Fruit fly (Drosophila melanogaster) whole organism, embryonic: ENCODE data around the gene Srp9.

ENCODE experiments used
- Atf-2 ChIP-seq: fragments of 200-800 bp; sonication (Bioruptor generic); optimal IDR thresholded peaks from 2 replicates; lab custom pipeline; 2016; ENCODE audit warnings: missing biosample characterization, missing genetic modification characterization
- CG10209 ChIP-seq: fragments of 200-800 bp; sonication (Bioruptor generic); optimal IDR thresholded peaks from 3 replicates; lab custom pipeline; 2017; ENCODE audit warnings: missing biosample characterization, mild to moderate bottlenecking, missing genetic modification characterization, missing genetic modification reagents
- CG10654 ChIP-seq: fragments of 200-800 bp; sonication (Bioruptor generic); optimal IDR thresholded peaks from 2 replicates; lab custom pipeline; 2016; ENCODE audit warnings: missing biosample characterization, missing genetic modification characterization
- CG12071 ChIP-seq: fragments of 200-800 bp; sonication (Bioruptor generic); optimal IDR thresholded peaks from 3 replicates; lab custom pipeline; 2018; ENCODE audit warnings: missing biosample characterization, mild to moderate bottlenecking, missing genetic modification characterization
- CG12236 ChIP-seq: fragments of 200-800 bp; sonication (Bioruptor generic); optimal IDR thresholded peaks from 2 replicates; lab custom pipeline; 2016; ENCODE audit warnings: missing biosample characterization, missing genetic modification characterization
- CG12391 ChIP-seq: fragments of 200-800 bp; sonication (Bioruptor generic); optimal IDR thresholded peaks from 3 replicates; lab custom pipeline; 2018; ENCODE audit warnings: missing biosample characterization, mild to moderate bottlenecking, missing genetic modification characterization, moderate library complexity
- CG13775 ChIP-seq: fragments of 200-800 bp; sonication (Bioruptor generic); optimal IDR thresholded peaks from 3 replicates; lab custom pipeline; 2017; ENCODE audit warnings: missing biosample characterization, mild to moderate bottlenecking, missing genetic modification characterization
- CG14014 ChIP-seq: fragments of 200-800 bp; sonication (Bioruptor generic); IDR thresholded peaks from 2 replicates; pipeline ENCODE4 v1.3.6; 2022; ENCODE audit warnings: missing biosample characterization, missing genetic modification characterization
- CG15696 ChIP-seq: fragments of 200-800 bp; sonication (Bioruptor generic); optimal IDR thresholded peaks from 2 replicates; lab custom pipeline; 2019; ENCODE audit warnings: missing biosample characterization, mild to moderate bottlenecking, missing genetic modification characterization, moderate library complexity
- CG1602 ChIP-seq: fragments of 200-800 bp; sonication (Bioruptor generic); optimal IDR thresholded peaks from 3 replicates; lab custom pipeline; 2016; ENCODE audit warnings: missing biosample characterization, missing genetic modification characterization
- CG18619 ChIP-seq: fragments of 200-800 bp; sonication (Bioruptor generic); optimal IDR thresholded peaks from 3 replicates; lab custom pipeline; 2017; ENCODE audit warnings: missing biosample characterization, mild to moderate bottlenecking, missing genetic modification characterization
- CG2678 ChIP-seq: fragments of 200-800 bp; sonication (Bioruptor generic); optimal IDR thresholded peaks from 3 replicates; lab custom pipeline; 2019; ENCODE audit warnings: missing biosample characterization, mild to moderate bottlenecking, missing genetic modification characterization, moderate library complexity
- CG30431 ChIP-seq: fragments of 200-800 bp; sonication (Bioruptor generic); optimal IDR thresholded peaks from 2 replicates; lab custom pipeline; 2017; ENCODE audit warnings: missing biosample characterization, missing genetic modification characterization
- CG3065 ChIP-seq: fragments of 200-800 bp; sonication (Bioruptor generic); optimal IDR thresholded peaks from 2 replicates; lab custom pipeline; 2016; ENCODE audit warnings: missing biosample characterization, missing genetic modification characterization
- CG32767 ChIP-seq: fragments of 200-800 bp; sonication (Bioruptor generic); IDR thresholded peaks from 2 replicates; pipeline ENCODE4 v1.3.6; 2022; ENCODE audit warnings: missing biosample characterization, missing genetic modification characterization
- CG32772 ChIP-seq: fragments of 200-800 bp; sonication (Bioruptor generic); IDR thresholded peaks from 2 replicates; pipeline ENCODE4 v1.3.6; 2022; ENCODE audit warnings: missing biosample characterization, missing genetic modification characterization
- CG33557 ChIP-seq: fragments of 200-800 bp; sonication (Bioruptor generic); optimal IDR thresholded peaks from 2 replicates; lab custom pipeline; 2019; ENCODE audit warnings: missing biosample characterization, mild to moderate bottlenecking, missing genetic modification characterization, moderate library complexity
- CG34376 ChIP-seq: fragments of 200-800 bp; sonication (Bioruptor generic); optimal IDR thresholded peaks from 2 replicates; lab custom pipeline; 2018; ENCODE audit warnings: missing biosample characterization, mild to moderate bottlenecking, missing genetic modification characterization
- CG5180 ChIP-seq: fragments of 200-800 bp; sonication (Bioruptor generic); optimal IDR thresholded peaks from 3 replicates; lab custom pipeline; 2017; ENCODE audit warnings: missing biosample characterization, missing genetic modification characterization, mild to moderate bottlenecking, moderate library complexity, missing genetic modification reagents
- CG6175 ChIP-seq: fragments of 200-800 bp; sonication (Bioruptor generic); IDR thresholded peaks from 3 replicates; pipeline ENCODE4 v1.3.6; 2022; ENCODE audit warnings: missing biosample characterization, missing genetic modification characterization
- CG6765 ChIP-seq: fragments of 200-800 bp; sonication (Bioruptor generic); optimal IDR thresholded peaks from 3 replicates; lab custom pipeline; 2017; ENCODE audit warnings: missing biosample characterization, mild to moderate bottlenecking, missing genetic modification characterization
- CG6791 ChIP-seq: fragments of 200-800 bp; sonication (Bioruptor generic); IDR thresholded peaks from 3 replicates; pipeline ENCODE4 v1.3.6; 2022; ENCODE audit warnings: missing biosample characterization, missing genetic modification characterization; ENCODE audit not compliant: partially characterized antibody
- HLH54F ChIP-seq: fragments of 200-800 bp; sonication (Bioruptor generic); optimal IDR thresholded peaks from 3 replicates; lab custom pipeline; 2016; ENCODE audit warnings: missing biosample characterization, missing genetic modification characterization
- HmgZ ChIP-seq: fragments of 200-800 bp; sonication (Bioruptor generic); optimal IDR thresholded peaks from 2 replicates; lab custom pipeline; 2018; ENCODE audit warnings: missing biosample characterization, mild to moderate bottlenecking, missing genetic modification characterization
- Med ChIP-seq: fragments of 200-800 bp; sonication (Bioruptor generic); peaks from one replicate; lab custom pipeline; 2016; ENCODE audit warnings: missing biosample characterization, missing genetic modification characterization, mild to moderate bottlenecking, inconsistent platforms, moderate library complexity
- Meics ChIP-seq: fragments of 200-800 bp; sonication (Bioruptor generic); optimal IDR thresholded peaks from 2 replicates; lab custom pipeline; 2017; ENCODE audit warnings: missing biosample characterization, mild to moderate bottlenecking, missing genetic modification characterization
- Myb ChIP-seq: fragments of 200-800 bp; sonication (Bioruptor generic); optimal IDR thresholded peaks from 2 replicates; lab custom pipeline; 2016; ENCODE audit warnings: missing biosample characterization, missing genetic modification characterization
- NK7.1 ChIP-seq: fragments of 200-800 bp; sonication (Bioruptor generic); optimal IDR thresholded peaks from 3 replicates; lab custom pipeline; 2016; ENCODE audit warnings: missing biosample characterization, missing genetic modification characterization
- Neu2 ChIP-seq: fragments of 200-800 bp; sonication (Bioruptor generic); optimal IDR thresholded peaks from 3 replicates; lab custom pipeline; 2016; ENCODE audit warnings: missing biosample characterization, missing genetic modification characterization, borderline replicate concordance
- Ptx1 ChIP-seq: fragments of 200-800 bp; sonication (Bioruptor generic); IDR thresholded peaks from 2 replicates; pipeline ENCODE4 v1.3.6; 2022; ENCODE audit warnings: missing biosample characterization, missing genetic modification characterization
- Spps ChIP-seq: fragments of 200-800 bp; sonication (Bioruptor generic); optimal IDR thresholded peaks from 2 replicates; lab custom pipeline; 2018; ENCODE audit warnings: missing biosample characterization, mild to moderate bottlenecking, missing genetic modification characterization
- TFAM ChIP-seq: fragments of 200-800 bp; sonication (Bioruptor generic); optimal IDR thresholded peaks from 2 replicates; lab custom pipeline; 2017; ENCODE audit warnings: missing biosample characterization, missing genetic modification characterization, inconsistent platforms
- Vsx1 ChIP-seq: fragments of 200-800 bp; sonication (Bioruptor generic); optimal IDR thresholded peaks from 2 replicates; lab custom pipeline; 2017; ENCODE audit warnings: missing biosample characterization, mild to moderate bottlenecking, missing genetic modification characterization, missing genetic modification reagents
- Xbp1 ChIP-seq: fragments of 200-800 bp; sonication (Bioruptor generic); optimal IDR thresholded peaks from 3 replicates; lab custom pipeline; 2016; ENCODE audit warnings: missing biosample characterization, mild to moderate bottlenecking, missing genetic modification characterization
- caup ChIP-seq: fragments of 200-800 bp; sonication (Bioruptor generic); optimal IDR thresholded peaks from 3 replicates; lab custom pipeline; 2017; ENCODE audit warnings: missing biosample characterization, mild to moderate bottlenecking, missing genetic modification characterization, moderate library complexity; ENCODE audit not compliant: severe bottlenecking
- chinmo ChIP-seq: fragments of 200-800 bp; sonication (Bioruptor generic); IDR thresholded peaks from 4 replicates; pipeline ENCODE4 v1.3.6; 2022; ENCODE audit warnings: missing biosample characterization, missing genetic modification characterization; ENCODE audit not compliant: partially characterized antibody
- chm ChIP-seq: fragments of 200-800 bp; sonication (Bioruptor generic); IDR thresholded peaks from 2 replicates; pipeline ENCODE4 v1.3.6; 2022; ENCODE audit warnings: missing biosample characterization, missing genetic modification characterization
- crol ChIP-seq: fragments of 200-800 bp; sonication (Bioruptor generic); IDR thresholded peaks from 2 replicates; pipeline ENCODE4 v1.3.6; 2022; ENCODE audit warnings: missing biosample characterization, missing genetic modification characterization
- disco-r ChIP-seq: fragments of 200-800 bp; sonication (Bioruptor generic); optimal IDR thresholded peaks from 2 replicates; lab custom pipeline; 2016; ENCODE audit warnings: missing biosample characterization, missing genetic modification characterization
- exex ChIP-seq: fragments of 200-800 bp; sonication (Bioruptor generic); optimal IDR thresholded peaks from 4 replicates; lab custom pipeline; 2018; ENCODE audit warnings: missing biosample characterization, mild to moderate bottlenecking, missing genetic modification characterization, moderate library complexity
- fd3F ChIP-seq: fragments of 200-800 bp; sonication (Bioruptor generic); optimal IDR thresholded peaks from 2 replicates; lab custom pipeline; 2018; ENCODE audit warnings: missing biosample characterization, mild to moderate bottlenecking, missing genetic modification characterization, moderate library complexity
- inv ChIP-seq: fragments of 200-800 bp; sonication (Bioruptor generic); IDR thresholded peaks from 2 replicates; pipeline ENCODE4 v1.3.6; 2022; ENCODE audit warnings: missing biosample characterization, missing genetic modification characterization; ENCODE audit not compliant: partially characterized antibody
- kni ChIP-seq: fragments of 200-800 bp; sonication (Bioruptor generic); optimal IDR thresholded peaks from 3 replicates; lab custom pipeline; 2017; ENCODE audit warnings: mild to moderate bottlenecking, missing biosample characterization, missing genetic modification reagents, missing genetic modification characterization
- luna ChIP-seq: fragments of 200-800 bp; sonication (Bioruptor generic); optimal IDR thresholded peaks from 2 replicates; lab custom pipeline; 2016; ENCODE audit warnings: missing biosample characterization, missing genetic modification characterization
- nau ChIP-seq: fragments of 200-800 bp; sonication (Bioruptor generic); optimal IDR thresholded peaks from 3 replicates; lab custom pipeline; 2017; ENCODE audit warnings: missing biosample characterization, mild to moderate bottlenecking, missing genetic modification characterization, missing genetic modification reagents
- run ChIP-seq: fragments of 200-800 bp; sonication (Bioruptor generic); optimal IDR thresholded peaks from 3 replicates; lab custom pipeline; 2018; ENCODE audit warnings: missing biosample characterization, mild to moderate bottlenecking, missing genetic modification characterization
- sim ChIP-seq: fragments of 200-800 bp; sonication (Bioruptor generic); IDR thresholded peaks from 2 replicates; pipeline ENCODE4 v1.3.6; 2022; ENCODE audit warnings: missing biosample characterization, missing genetic modification characterization
- sug ChIP-seq: fragments of 200-800 bp; optimal IDR thresholded peaks from 2 replicates; lab custom pipeline; 2019; ENCODE audit warnings: missing biosample characterization, mild to moderate bottlenecking, missing genetic modification characterization, moderate library complexity
- tgo ChIP-seq: fragments of 200-800 bp; sonication (Bioruptor generic); IDR thresholded peaks from 3 replicates; pipeline ENCODE4 v1.3.6; 2022; ENCODE audit warnings: missing biosample characterization, missing genetic modification characterization
- zfh2 ChIP-seq: fragments of 200-800 bp; sonication (Bioruptor generic); optimal IDR thresholded peaks from 2 replicates; lab custom pipeline; 2016; ENCODE audit warnings: missing biosample characterization, missing genetic modification characterization

Gene Srp9

dm6 chr3L:7938638-7939037 lies 2.5 kb downstream of the Srp9 start (continued):
- TF ChIP-seq NK7.1 (no peak), kni (no peak), Meics (GFP tag; lab: Kevin White, UChicago) (no peak), HLH54F (no peak), Myb (GFP tag; lab: Kevin White, UChicago) (no peak), inv (GFP tag; lab: Robert Waterston, UW) (no peak), crol (GFP tag; lab: Robert Waterston, UW) (peak; percentile 69), CG6765 (no peak), HmgZ (tag; lab: Kevin White, UChicago) (peak; percentile 4), Ptx1 (GFP tag; lab: Robert Waterston, UW) (peak; percentile 23; the same call in 1 of the 2 replicates), exex (peak; percentile 97), luna (no peak), tgo (GFP tag; lab: Robert Waterston, UW) (no peak), CG33557 (GFP tag; lab: Kevin White, UChicago) (no peak), CG12236 (GFP tag; lab: Kevin White, UChicago) (no peak), CG12071 (GFP tag; lab: Kevin White, UChicago) (no peak), Med (GFP tag; lab: Kevin White, UChicago) (peak; percentile 61), CG13775 (GFP tag; lab: Kevin White, UChicago) (no peak), CG34376 (peak; percentile 72), Spps (tag; lab: Kevin White, UChicago) (no peak), CG10654 (GFP tag; lab: Kevin White, UChicago) (no peak), CG18619 (GFP tag; lab: Kevin White, UChicago) (no peak), CG3065 (GFP tag; lab: Kevin White, UChicago) (no peak), disco-r (GFP tag; lab: Kevin White, UChicago) (no peak), CG15696 (tag; lab: Kevin White, UChicago) (no peak), fd3F (GFP tag; lab: Kevin White, UChicago) (no peak), CG14014 (no peak), CG2678 (tag; lab: Kevin White, UChicago) (peak; percentile 36), chm (GFP tag; lab: Robert Waterston, UW) (0 out of 2 replicates have a peak, but pooled peaks have one; percentile 59), run (peak; percentile 73), sim (GFP tag; lab: Robert Waterston, UW) (0 out of 2 replicates have a peak, but pooled peaks have one; percentile 23), sug (peak; percentile 81), Atf-2 (GFP tag; lab: Kevin White, UChicago) (no peak), caup (peak; percentile 17), Neu2 (GFP tag; lab: Kevin White, UChicago) (no peak), zfh2 (GFP tag; lab: Kevin White, UChicago) (no peak), CG1602 (GFP tag; lab: Kevin White, UChicago) (no peak), TFAM (GFP tag; lab: Kevin White, UChicago) (no peak), Xbp1 (GFP tag; lab: Kevin White, UChicago) (no peak), chinmo (GFP tag; lab: Robert Waterston, UW) (0 out of 4 replicates have a peak, but pooled peaks have one; percentile 26), Vsx1 (GFP tag; lab: Kevin White, UChicago) (peak; percentile 94), CG6175 (GFP tag; lab: Robert Waterston, UW) (no peak), CG30431 (GFP tag; lab: Kevin White, UChicago) (no peak), CG6791 (GFP tag; lab: Robert Waterston, UW) (peak; percentile 49; the same call in 2 of the 3 replicates), CG5180 (no peak), CG32767 (no peak), CG12391 (tag; lab: Kevin White, UChicago) (no peak), nau (GFP tag; lab: Kevin White, UChicago) (no peak), CG32772 (GFP tag; lab: Robert Waterston, UW) (no peak), CG10209 (GFP tag; lab: Kevin White, UChicago) (no peak)
